Worm (Caenorhabditis elegans) whole organism, midembryonic: ENCODE measurements around the gene R11D1.1.

Source experiments
- T22C8.4 ChIP-seq: fragments of 200-800 bp; sonication (Bioruptor generic); IDR thresholded peaks from 2 replicates; pipeline ENCODE4 v1.3.6; 2022; ENCODE audit warnings: missing genetic modification characterization, missing compliant biosample characterization
- cog-1 ChIP-seq: sonication (generic microtip); optimal IDR thresholded peaks from 2 replicates; lab custom pipeline; 2016; ENCODE audit warnings: missing genetic modification characterization, missing compliant biosample characterization
- flt-1 ChIP-seq: fragments of 200-800 bp; sonication (Bioruptor generic); IDR thresholded peaks from 2 replicates; pipeline ENCODE4 v1.3.6; 2022; ENCODE audit warnings: missing genetic modification characterization, missing compliant biosample characterization
- klf-2 ChIP-seq: fragments of 200-800 bp; sonication (Bioruptor generic); conservative IDR thresholded peaks from 2 replicates; pipeline ENCODE4 v1.3.6; 2022; ENCODE audit warnings: missing genetic modification reagents, missing genetic modification characterization, missing compliant biosample characterization
- ztf-29 ChIP-seq: fragments of 200-800 bp; sonication (Bioruptor generic); IDR thresholded peaks from 2 replicates; pipeline ENCODE4 v1.3.6; 2022; ENCODE audit warnings: missing genetic modification reagents, missing genetic modification characterization, missing compliant biosample characterization

- TF ChIP-seq cog-1 (no peak), klf-2 (GFP tag; lab: Robert Waterston, UW) (no peak), ztf-29 (GFP tag; lab: Robert Waterston, UW) (no peak), flt-1 (no peak), T22C8.4 (GFP tag; lab: Robert Waterston, UW) (no peak)
Measured at ce11 chrV:12679807-12680206, 24.4 kb upstream of the R11D1.1 start, which contains the start of gene frpr-15.
